Worm (Caenorhabditis elegans): ENCODE results near the gene gln-5.

gln-5 gene

DNA sequence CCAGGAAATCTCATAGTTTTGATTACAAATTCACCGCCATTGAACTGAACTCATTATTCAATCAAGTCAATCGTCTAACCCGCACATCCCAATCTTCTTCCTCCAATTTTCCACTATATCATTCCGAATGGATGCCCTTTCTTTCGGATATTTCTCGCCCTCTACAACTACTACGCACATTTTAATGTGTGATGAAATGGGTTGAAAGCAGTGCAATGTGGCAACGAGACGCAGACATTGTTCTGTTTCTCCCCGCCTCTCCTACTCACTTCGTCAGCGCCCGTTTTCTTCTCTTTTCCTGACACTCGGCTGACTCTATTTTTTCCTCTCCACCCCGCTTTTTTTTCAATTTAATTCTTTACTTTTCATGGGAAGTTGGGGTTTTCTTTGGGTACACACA, 4.8 kb downstream of the gln-5 start:
- TF ChIP-seq unc-55 (GFP tag; optimal IDR thresholded peaks at IDR 0.05) (peak; percentile 84), tbx-2 (tag; optimal IDR thresholded peaks at IDR 0.05) (peak; percentile 69), ceh-9 (tag; optimal IDR thresholded peaks at IDR 0.05) (no peak), K09A11.1 (tag; optimal IDR thresholded peaks at IDR 0.05; ENCODE audit: insufficient read depth) (peak; percentile 5), ceh-45 (GFP tag; IDR thresholded peaks at IDR 0.05) (no peak), rnt-1 (tag; optimal IDR thresholded peaks at IDR 0.05) (peak; percentile 65), ceh-31 (tag; optimal IDR thresholded peaks at IDR 0.05) (peak; percentile 53), unc-42 (tag; optimal IDR thresholded peaks at IDR 0.05) (peak; percentile 93), hlh-15 (tag; optimal IDR thresholded peaks at IDR 0.05) (no peak), elt-2 (tag; optimal IDR thresholded peaks at IDR 0.05) (no peak), nfya-1 (tag; optimal IDR thresholded peaks at IDR 0.05) (peak; percentile 53), ceh-14 (tag; optimal IDR thresholded peaks at IDR 0.05) (peak; percentile 48), F13H6.1 (tag; optimal IDR thresholded peaks at IDR 0.05) (peak; percentile 31), fkh-6 (tag; optimal IDR thresholded peaks at IDR 0.05) (peak; percentile 74), sdc-2 (tag; optimal IDR thresholded peaks at IDR 0.05) (no peak), ceh-18 (tag; optimal IDR thresholded peaks at IDR 0.05) (peak; percentile 44), syd-9 (tag; optimal IDR thresholded peaks at IDR 0.05) (peak; percentile 36)

DNA sequence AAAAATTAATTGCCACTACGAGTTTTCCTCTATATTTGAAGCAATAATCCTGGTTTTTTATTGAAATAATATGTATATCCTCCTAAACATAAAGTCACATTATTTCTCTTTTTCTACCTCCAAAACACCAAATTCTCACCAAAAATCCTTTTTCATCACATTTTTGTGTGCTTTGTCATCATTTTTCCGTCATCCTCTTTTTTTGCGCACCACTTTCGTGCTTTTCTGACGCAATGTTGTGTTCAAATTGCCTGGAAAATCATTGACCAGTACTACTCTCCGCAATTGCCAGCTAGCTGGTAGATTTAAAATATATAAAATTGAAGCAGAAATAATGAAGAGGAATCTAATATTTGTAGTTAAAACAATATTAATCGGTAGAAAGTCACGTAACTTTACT, 5.4 kb downstream of the gln-5 start:
- no peak for TF ChIP-seq ceh-24 (tag; optimal IDR thresholded peaks at IDR 0.05)
- TF ChIP-seq hlh-30 (tag; optimal IDR thresholded peaks at IDR 0.05; ENCODE audit: insufficient read depth) = no peak
- no peak for TF ChIP-seq ceh-6 (GFP tag; optimal IDR thresholded peaks at IDR 0.05)
- TF ChIP-seq lin-11 (tag; optimal IDR thresholded peaks at IDR 0.05) = no peak
- TF ChIP-seq ceh-9 (tag; optimal IDR thresholded peaks at IDR 0.05) = no peak
- TF ChIP-seq elt-2 (tag; optimal IDR thresholded peaks at IDR 0.05) = no peak
- no peak for TF ChIP-seq pha-2 (tag; optimal IDR thresholded peaks at IDR 0.05)
- no peak for TF ChIP-seq ttx-3 (tag; optimal IDR thresholded peaks at IDR 0.05)
- no peak for TF ChIP-seq npax-4 (tag; optimal IDR thresholded peaks at IDR 0.05)
- TF ChIP-seq odd-2 (tag; optimal IDR thresholded peaks at IDR 0.05) = no peak
- TF ChIP-seq che-1 (tag; optimal IDR thresholded peaks at IDR 0.05) = no peak
- no peak for TF ChIP-seq elt-4 (tag; optimal IDR thresholded peaks at IDR 0.05)
- no peak for TF ChIP-seq rnt-1 (tag; optimal IDR thresholded peaks at IDR 0.05)
- no peak for TF ChIP-seq ceh-19 (GFP tag; optimal IDR thresholded peaks at IDR 0.05)

DNA sequence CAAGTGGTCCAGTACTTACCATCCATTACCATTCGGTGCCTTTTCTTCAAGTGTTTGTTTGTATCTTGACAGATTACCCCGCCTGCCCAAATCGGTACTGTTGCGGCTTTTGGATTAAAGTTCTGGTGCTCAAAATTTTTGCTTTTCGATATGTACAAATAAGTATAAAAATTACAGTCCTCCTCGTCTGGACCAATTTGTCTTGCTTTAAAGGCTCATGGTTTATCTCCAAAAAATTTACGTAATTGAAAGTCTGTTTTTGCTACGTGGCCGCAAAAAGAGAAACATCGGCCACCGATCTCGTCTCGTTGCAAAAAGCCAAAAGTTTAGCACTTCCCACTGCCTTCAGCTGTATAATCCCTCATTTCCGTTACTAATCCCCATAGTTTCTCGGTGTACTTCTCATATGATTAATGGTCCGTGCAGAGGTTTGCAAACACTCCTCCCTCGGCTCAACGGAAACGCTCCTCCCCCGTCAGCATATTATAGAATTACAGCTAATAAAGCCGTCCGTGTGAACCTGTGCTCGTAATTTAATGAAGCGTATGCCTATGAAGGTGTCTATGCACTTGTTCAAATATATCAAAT, 6.1 kb downstream of the gln-5 start:
- peak; percentile 8 for TF ChIP-seq unc-42 (tag; optimal IDR thresholded peaks at IDR 0.05)
- TF ChIP-seq T23F11.4 (GFP tag; optimal IDR thresholded peaks at IDR 0.05) = no peak

DNA sequence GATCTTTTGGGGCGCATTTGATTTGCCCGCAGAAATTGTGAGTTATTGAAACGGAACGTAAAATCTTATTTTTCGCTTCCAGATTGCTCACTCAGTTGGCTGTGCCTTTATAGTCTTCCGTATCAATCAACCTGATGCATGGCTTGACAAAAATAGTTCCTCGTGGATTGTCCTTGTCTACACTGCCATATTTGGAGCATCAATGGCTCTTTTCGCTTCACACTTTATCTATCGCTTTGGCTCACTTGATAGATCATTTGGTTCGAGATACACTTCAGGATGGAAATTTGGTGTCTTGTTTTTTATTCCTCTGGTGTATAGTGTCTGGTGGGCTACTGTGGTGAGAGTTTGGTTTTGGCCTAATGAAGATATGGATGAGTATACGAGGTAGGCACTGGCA, 7.7 kb downstream of the gln-5 start:
- TF ChIP-seq ahr-1 (tag; optimal IDR thresholded peaks at IDR 0.05) = no peak
- no peak for TF ChIP-seq ceh-6 (GFP tag; optimal IDR thresholded peaks at IDR 0.05)
- no peak for TF ChIP-seq ceh-30 (tag; optimal IDR thresholded peaks at IDR 0.05)
- no peak for TF ChIP-seq pha-4 (tag; optimal IDR thresholded peaks at IDR 0.05)
- no peak for TF ChIP-seq Y22D7AL.16 (tag; optimal IDR thresholded peaks at IDR 0.05)
- no peak for TF ChIP-seq pros-1 (tag; optimal IDR thresholded peaks at IDR 0.05)
- TF ChIP-seq dmd-4 (tag; optimal IDR thresholded peaks at IDR 0.05; ENCODE audit: borderline replicate concordance) = no peak

DNA sequence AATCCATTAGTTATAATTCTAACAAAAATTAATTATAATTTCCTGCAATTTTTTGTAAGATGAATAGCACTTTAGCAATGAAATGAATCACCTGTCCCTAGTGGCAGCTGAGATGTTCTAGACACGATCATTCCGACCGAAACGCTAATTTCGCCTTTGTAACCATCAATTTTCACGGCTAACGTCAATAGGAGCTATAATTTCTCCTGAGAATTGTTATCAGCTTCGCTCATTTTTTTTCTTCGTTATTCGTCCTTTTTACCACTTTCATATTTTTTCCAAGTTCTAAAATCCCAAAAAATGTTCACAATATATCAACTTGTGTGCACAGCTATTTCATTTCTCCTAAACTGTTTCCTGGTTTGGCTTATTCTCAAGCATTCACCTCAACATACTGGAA, 8.2 kb downstream of the gln-5 start, which contains the start of gene str-187:
Gene str-187 (plus strand): TSS at position 301 of the 400 bp plus-strand sequence.
- TF ChIP-seq ceh-6 (GFP tag; optimal IDR thresholded peaks at IDR 0.05) (no peak), unc-86 (tag; optimal IDR thresholded peaks at IDR 0.05) (no peak), unc-3 (GFP tag; conservative IDR thresholded peaks at IDR 0.05) (no peak), unc-3 (tag; optimal IDR thresholded peaks at IDR 0.05) (no peak), dve-1 (tag; optimal IDR thresholded peaks at IDR 0.05) (no peak), hlh-30 (tag; optimal IDR thresholded peaks at IDR 0.05; ENCODE audit: insufficient read depth) (no peak), F13H6.1 (tag; optimal IDR thresholded peaks at IDR 0.05) (no peak), T23F11.4 (GFP tag; optimal IDR thresholded peaks at IDR 0.05) (no peak), pax-1 (tag; optimal IDR thresholded peaks at IDR 0.05) (no peak), hlh-13 (GFP tag; optimal IDR thresholded peaks at IDR 0.05) (no peak), tbx-7 (tag; optimal IDR thresholded peaks at IDR 0.05) (no peak), ztf-16 (tag; optimal IDR thresholded peaks at IDR 0.05) (no peak)

All from whole organism, late embryonic.